Fruit fly (Drosophila melanogaster): ENCODE measurements around the gene CG10096.

The CG10096 gene

DNA sequence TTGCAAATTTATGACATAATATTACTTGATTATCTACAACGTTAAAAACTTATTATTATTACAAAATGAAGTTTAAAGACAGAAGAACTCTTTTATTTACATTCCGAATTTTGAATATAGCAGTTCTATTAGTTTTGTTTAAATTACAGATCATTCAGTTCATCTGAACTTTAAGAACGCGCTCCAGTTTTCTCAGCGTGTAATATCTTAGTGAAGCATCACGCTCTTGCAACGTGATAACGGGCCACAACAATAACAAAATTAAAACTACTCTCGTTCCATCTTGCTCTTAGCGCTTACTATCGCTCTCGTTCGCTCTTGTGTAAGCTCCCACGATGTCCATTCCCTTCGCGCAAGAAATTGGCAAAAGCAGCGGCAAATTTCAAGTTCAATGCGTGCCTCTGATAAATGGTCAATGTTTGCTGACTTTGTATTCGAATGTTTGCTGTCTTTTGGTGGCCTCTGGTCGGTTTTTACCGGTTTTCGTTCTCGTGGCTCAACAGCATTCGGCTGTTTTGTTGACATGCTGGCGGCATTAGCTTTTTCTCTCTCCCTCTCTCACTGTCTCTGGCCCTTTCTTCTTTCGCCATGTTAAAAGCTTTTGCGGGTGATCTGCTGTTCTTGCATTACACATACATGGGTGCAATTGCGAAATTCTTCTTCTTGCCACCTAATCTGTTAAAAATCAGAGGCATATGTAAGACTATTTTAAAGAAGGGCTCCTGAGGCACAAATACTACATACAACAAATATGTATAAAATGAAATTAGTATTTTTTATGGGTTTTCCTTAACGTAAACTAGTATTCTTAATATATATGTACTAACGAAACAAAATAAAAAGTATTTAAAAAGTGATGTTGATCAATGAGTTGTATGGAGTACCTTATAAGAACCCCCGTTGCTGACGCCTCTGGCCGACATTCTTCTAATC is 47.1 kb upstream of the CG10096 start (continued):
- TF ChIP-seq gfzf (GFP tag; optimal IDR thresholded peaks at IDR 0.05) = no peak
- TF ChIP-seq insv (GFP tag; optimal IDR thresholded peaks at IDR 0.05) = no peak
- TF ChIP-seq nmo (GFP tag; optimal IDR thresholded peaks at IDR 0.05) = no peak
- no peak for TF ChIP-seq bsh (GFP tag; optimal IDR thresholded peaks at IDR 0.05)
- TF ChIP-seq Hr39 (optimal IDR thresholded peaks at IDR 0.05) = no peak
- TF ChIP-seq MBD-R2 (GFP tag; IDR thresholded peaks at IDR 0.05) = no peak
- TF ChIP-seq az2 (GFP tag; optimal IDR thresholded peaks at IDR 0.05) = no peak
- no peak for TF ChIP-seq knrl (GFP tag; IDR thresholded peaks at IDR 0.05; ENCODE audit: partially characterized antibody)
- TF ChIP-seq CG4820 (GFP tag; optimal IDR thresholded peaks at IDR 0.05) = no peak
- TF ChIP-seq CG15269 (tag; optimal IDR thresholded peaks at IDR 0.05) = peak; percentile 71
- peak; percentile 43 for TF ChIP-seq CG12659 (GFP tag; optimal IDR thresholded peaks at IDR 0.05)
- no peak for TF ChIP-seq slou (GFP tag; optimal IDR thresholded peaks at IDR 0.05)
- no peak for TF ChIP-seq ato (GFP tag; IDR thresholded peaks at IDR 0.05; ENCODE audit: partially characterized antibody)
- peak; percentile 25 for TF ChIP-seq CG17359 (tag; optimal IDR thresholded peaks at IDR 0.05)
- TF ChIP-seq CG11723 (GFP tag; optimal IDR thresholded peaks at IDR 0.05) = no peak
- TF ChIP-seq CG2712 (tag; optimal IDR thresholded peaks at IDR 0.05) = peak; percentile 23
- TF ChIP-seq vvl (GFP tag; IDR thresholded peaks at IDR 0.05) = no peak
- no peak for TF ChIP-seq Dfd (GFP tag; optimal IDR thresholded peaks at IDR 0.05)
- TF ChIP-seq Mad (GFP tag; optimal IDR thresholded peaks at IDR 0.05) = no peak
- TF ChIP-seq Pdp1 (GFP tag; optimal IDR thresholded peaks at IDR 0.05) = peak in 1 of 2 experiments; percentile 27
- no peak for TF ChIP-seq pnt (GFP tag; optimal IDR thresholded peaks at IDR 0.05)
- TF ChIP-seq Atf3 (GFP tag; optimal IDR thresholded peaks at IDR 0.05) = no peak
- no peak for TF ChIP-seq CG14965 (GFP tag; optimal IDR thresholded peaks at IDR 0.05; ENCODE audit: borderline replicate concordance)
- TF ChIP-seq CG14710 (tag; optimal IDR thresholded peaks at IDR 0.05) = no peak
- peak; percentile 39 for TF ChIP-seq dmrt99B (tag; optimal IDR thresholded peaks at IDR 0.05)
- no peak for TF ChIP-seq CG2202 (tag; optimal IDR thresholded peaks at IDR 0.05)
- no peak for TF ChIP-seq Scr (GFP tag; IDR thresholded peaks at IDR 0.05; ENCODE audit: partially characterized antibody)
- no peak for TF ChIP-seq inv (GFP tag; IDR thresholded peaks at IDR 0.05; ENCODE audit: partially characterized antibody)
- TF ChIP-seq Abd-B (GFP tag; optimal IDR thresholded peaks at IDR 0.05) = no peak
- no peak for TF ChIP-seq CG3726 (GFP tag; IDR thresholded peaks at IDR 0.05)
- no peak for TF ChIP-seq psq (GFP tag; optimal IDR thresholded peaks at IDR 0.05)
- no peak for TF ChIP-seq fu2 (GFP tag; optimal IDR thresholded peaks at IDR 0.05)
- no peak for TF ChIP-seq twi (tag; optimal IDR thresholded peaks at IDR 0.05)
- TF ChIP-seq ttk (GFP tag; IDR thresholded peaks at IDR 0.05) = no peak
- TF ChIP-seq chm (GFP tag; IDR thresholded peaks at IDR 0.05) = no peak
- no peak for TF ChIP-seq Hr3 (GFP tag; optimal IDR thresholded peaks at IDR 0.05)
- TF ChIP-seq gt (GFP tag; IDR thresholded peaks at IDR 0.05) = no peak
- no peak for TF ChIP-seq YL-1 (GFP tag; optimal IDR thresholded peaks at IDR 0.05)
- no peak for TF ChIP-seq CG4424 (GFP tag; optimal IDR thresholded peaks at IDR 0.05)
- peak; percentile 29; the same call in 1 of the 2 replicates for TF ChIP-seq Ptx1 (GFP tag; IDR thresholded peaks at IDR 0.05)
- TF ChIP-seq CG15073 (GFP tag; optimal IDR thresholded peaks at IDR 0.05) = no peak
- TF ChIP-seq Sox100B (GFP tag; optimal IDR thresholded peaks at IDR 0.05) = peak; percentile 17
- TF ChIP-seq crol (GFP tag; IDR thresholded peaks at IDR 0.05) = no peak
- peak; percentile 43; the same call in 1 of the 3 replicates for TF ChIP-seq dysf (GFP tag; IDR thresholded peaks at IDR 0.05)
- no peak for TF ChIP-seq CG6689 (GFP tag; IDR thresholded peaks at IDR 0.05)
- TF ChIP-seq CrebB (tag; optimal IDR thresholded peaks at IDR 0.05) = no peak
- TF ChIP-seq CG12104 (GFP tag; optimal IDR thresholded peaks at IDR 0.05) = no peak
- no peak for TF ChIP-seq chn (GFP tag; optimal IDR thresholded peaks at IDR 0.05)
- no peak for TF ChIP-seq CG1647 (GFP tag; optimal IDR thresholded peaks at IDR 0.05)
